Worm (Caenorhabditis elegans) whole organism, L3 larva: Measurements from ENCODE around the gene srw-13.

Source experiments
- aly-2 ChIP-seq: fragments of 150-350 bp; optimal IDR thresholded peaks from 2 replicates; lab custom pipeline; 2014; ENCODE audit warnings: missing biosample characterization, missing genetic modification characterization
- ama-1 ChIP-seq: fragments of 150-350 bp; optimal IDR thresholded peaks from 2 replicates; lab custom pipeline; 2018
- ceh-82 ChIP-seq: fragments of 150-350 bp; optimal IDR thresholded peaks from 2 replicates; lab custom pipeline; 2014; ENCODE audit warnings: missing biosample characterization, missing genetic modification characterization
- ceh-9 ChIP-seq: sonication (generic microtip); optimal IDR thresholded peaks from 2 replicates; lab custom pipeline; 2018; ENCODE audit warnings: missing biosample characterization, missing genetic modification characterization
- daf-12 ChIP-seq: fragments of 150-350 bp; optimal IDR thresholded peaks from 2 replicates; lab custom pipeline; 2014; ENCODE audit warnings: missing biosample characterization, missing genetic modification reagents, missing genetic modification characterization
- lin-39 ChIP-seq: fragments of 150-350 bp; optimal IDR thresholded peaks from 2 replicates; lab custom pipeline; 2018; ENCODE audit warnings: missing biosample characterization, missing genetic modification reagents, missing genetic modification characterization
- mdl-1 ChIP-seq: fragments of 150-350 bp; optimal IDR thresholded peaks from 2 replicates; lab custom pipeline; 2014; ENCODE audit warnings: missing biosample characterization, missing genetic modification characterization
- nhr-23 ChIP-seq: fragments of 150-350 bp; optimal IDR thresholded peaks from 2 replicates; lab custom pipeline; 2014; ENCODE audit warnings: missing biosample characterization, missing genetic modification reagents, missing genetic modification characterization
- pqm-1 ChIP-seq: fragments of 150-350 bp; optimal IDR thresholded peaks from 2 replicates; lab custom pipeline; 2017; ENCODE audit warnings: missing biosample characterization, missing genetic modification characterization, inconsistent platforms
- sea-2 ChIP-seq: fragments of 150-350 bp; sonication (generic microtip); optimal IDR thresholded peaks from 4 replicates; lab custom pipeline; 2014; ENCODE audit warnings: missing biosample characterization, missing genetic modification reagents, missing genetic modification characterization
- unc-39 ChIP-seq: sonication (generic microtip); optimal IDR thresholded peaks from 4 replicates; lab custom pipeline; 2017; ENCODE audit warnings: missing biosample characterization, missing genetic modification characterization
- unc-62 ChIP-seq: fragments of 150-350 bp; sonication (generic microtip); optimal IDR thresholded peaks from 4 replicates; lab custom pipeline; 2014; ENCODE audit warnings: missing biosample characterization, missing genetic modification reagents, missing genetic modification characterization
- zag-1 ChIP-seq: fragments of 150-350 bp; optimal IDR thresholded peaks from 2 replicates; lab custom pipeline; 2014; ENCODE audit warnings: missing biosample characterization, missing genetic modification characterization

DNA sequence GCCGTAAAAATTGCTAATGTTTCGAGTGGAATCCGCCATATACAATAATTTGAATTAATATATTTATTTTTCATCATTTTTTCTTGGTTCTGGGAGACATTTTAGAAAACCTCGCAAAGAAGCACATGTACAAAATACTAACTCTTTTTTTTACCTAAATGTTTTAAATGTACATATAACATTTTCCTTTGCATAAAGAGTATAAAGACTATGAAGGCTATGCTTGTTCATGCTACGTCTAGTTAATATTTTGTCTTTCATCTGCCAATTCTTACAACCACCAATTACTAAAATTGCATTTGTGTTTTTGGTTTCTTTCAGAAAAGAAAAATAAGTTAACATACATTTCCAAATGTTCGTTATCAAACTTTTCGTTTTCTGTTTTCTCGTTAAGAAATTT, 11.0 kb upstream of the srw-13 start, which contains the start of gene irld-25:
- TF ChIP-seq mdl-1 (tag; lab: Kevin White, UChicago): no peak
- no peak for TF ChIP-seq aly-2 (tag; lab: Kevin White, UChicago)
- TF ChIP-seq sea-2: no peak
- no peak for TF ChIP-seq zag-1 (tag; lab: Kevin White, UChicago)
- TF ChIP-seq unc-39 (tag; lab: Kevin White, UChicago): no peak
- no peak for TF ChIP-seq nhr-23
- no peak for TF ChIP-seq ama-1 (lab: Kevin White, UChicago)
- TF ChIP-seq unc-62 (GFP tag; lab: Kevin White, UChicago): no peak
- no peak for TF ChIP-seq ceh-82
- no peak for TF ChIP-seq ceh-9 (tag; lab: Kevin White, UChicago)
- TF ChIP-seq pqm-1: no peak
- no peak for TF ChIP-seq daf-12
- no peak for TF ChIP-seq lin-39 (tag; lab: Kevin White, UChicago)
